Worm (Caenorhabditis elegans) whole organism, L4/young adult: ENCODE data around the gene nlp-23.
A peak's percentile ranks its signal among the peaks of the same experiment; 100 is the strongest.

Experiments
- W03F9.2 ChIP-seq: fragments of 150-350 bp; optimal IDR thresholded peaks from 2 replicates; lab custom pipeline; 2014; ENCODE audit warnings: missing biosample characterization, missing genetic modification characterization
- dao-5 ChIP-seq: sonication (generic microtip); optimal IDR thresholded peaks from 2 replicates; lab custom pipeline; 2016; ENCODE audit warnings: missing genotype, missing genetic modification characterization, moderate library complexity, missing compliant biosample characterization
- him-1 ChIP-seq: sonication (generic microtip); optimal IDR thresholded peaks from 2 replicates; lab custom pipeline; 2016; ENCODE audit warnings: missing genotype, missing genetic modification reagents, missing genetic modification characterization, missing compliant biosample characterization

Gene nlp-23

DNA sequence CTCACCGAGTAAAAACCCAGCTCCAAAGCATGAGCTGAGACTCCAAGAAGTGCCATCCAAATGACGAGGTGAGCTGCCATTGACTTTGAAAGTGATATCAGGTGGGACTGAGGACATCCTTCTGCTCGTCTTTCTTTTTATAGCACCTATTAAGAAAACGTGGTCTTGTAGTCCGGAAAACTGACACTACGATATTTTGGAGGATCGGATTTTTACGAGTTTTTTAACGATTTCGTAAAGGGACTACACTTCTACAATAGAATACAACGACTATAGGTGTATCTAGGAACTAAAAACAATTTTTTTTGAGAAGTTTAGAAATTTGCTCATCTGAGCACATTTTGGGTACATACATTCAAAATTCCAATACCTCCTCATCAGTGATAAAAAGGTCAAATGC is at the start of gene nlp-23:
Gene nlp-23 (minus strand): TSS at position 101 of the 400 bp plus-strand sequence.
- TF ChIP-seq dao-5 (tag; lab: Kevin White, UChicago) (no peak), W03F9.2 (tag; lab: Kevin White, UChicago) (no peak), him-1 (tag; lab: Kevin White, UChicago) (no peak)

DNA sequence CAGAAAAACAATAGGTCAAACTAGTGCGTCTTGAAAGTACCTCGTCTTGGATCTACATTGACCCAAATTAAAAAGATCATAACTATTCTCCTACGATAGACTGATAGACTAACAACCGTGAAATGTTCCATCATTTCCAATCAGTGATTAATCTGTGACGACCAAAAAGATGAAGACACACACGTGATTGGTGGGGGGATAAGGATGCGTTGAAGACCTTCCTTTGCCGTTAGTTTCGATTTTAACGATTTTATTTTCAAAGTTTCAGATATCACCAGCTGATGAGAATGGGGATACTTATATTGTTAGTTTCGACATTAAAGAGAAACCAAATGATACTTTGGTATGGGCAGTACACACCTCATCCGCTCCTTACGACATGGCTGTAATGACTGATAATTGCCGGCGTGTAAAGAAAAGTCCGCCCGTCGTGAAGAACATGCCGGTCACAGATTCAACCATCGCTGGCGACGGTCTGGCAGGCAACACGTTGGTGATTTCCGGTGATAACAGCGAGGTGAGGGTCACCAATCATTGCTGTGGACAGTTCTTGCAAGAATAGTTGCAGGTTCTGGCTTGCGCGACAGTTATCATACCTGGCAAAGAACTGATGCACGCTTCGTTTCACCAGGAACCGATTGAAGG is 44.3 kb upstream of the nlp-23 start:
- TF ChIP-seq W03F9.2 (tag; lab: Kevin White, UChicago): no peak
- no peak for TF ChIP-seq dao-5 (tag; lab: Kevin White, UChicago)
- TF ChIP-seq him-1 (tag; lab: Kevin White, UChicago): no peak

DNA sequence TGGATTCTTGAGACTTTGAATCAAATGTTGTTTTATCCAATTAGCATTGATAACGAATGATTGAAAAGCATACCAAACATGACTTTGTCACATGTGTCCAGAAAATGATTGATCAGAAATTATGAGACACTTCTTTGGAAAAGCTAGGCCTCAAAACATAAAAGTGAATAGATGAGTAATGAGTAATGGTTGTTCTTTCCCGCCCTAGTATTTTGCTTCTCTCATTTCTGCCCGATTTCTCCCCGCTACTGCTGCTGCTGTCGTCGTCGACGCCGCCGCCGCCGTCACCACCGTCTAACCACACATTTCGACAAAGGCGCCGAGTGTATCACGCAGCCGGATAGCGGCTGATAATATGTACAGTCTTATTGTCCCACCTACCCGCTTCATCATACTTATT is 42.7 kb upstream of the nlp-23 start, which contains the start of gene F47G3.1:
Gene F47G3.1 (plus strand): TSS at position 301 of the 400 bp plus-strand sequence.
- no peak for TF ChIP-seq dao-5 (tag; lab: Kevin White, UChicago)
- no peak for TF ChIP-seq W03F9.2 (tag; lab: Kevin White, UChicago)
- no peak for TF ChIP-seq him-1 (tag; lab: Kevin White, UChicago)

DNA sequence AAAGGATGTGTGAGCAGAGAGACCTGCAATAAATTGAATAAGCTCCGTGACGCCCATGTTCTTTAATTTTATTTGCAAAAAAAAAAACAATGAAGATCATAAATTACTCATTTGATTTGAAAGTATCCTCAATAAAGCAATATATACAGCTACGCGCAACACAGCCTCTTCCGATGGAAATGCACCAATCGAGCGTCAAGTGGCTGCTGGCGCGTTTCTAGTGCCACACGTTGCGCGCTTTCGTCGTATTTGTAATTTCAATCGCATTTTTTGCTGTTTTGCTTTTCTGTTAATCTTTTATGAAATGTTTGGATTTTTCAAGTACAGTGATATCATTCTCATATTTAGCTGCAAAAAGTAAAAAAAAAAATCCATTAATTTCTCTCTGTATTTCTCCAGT is 39.5 kb upstream of the nlp-23 start:
- TF ChIP-seq him-1 (tag; lab: Kevin White, UChicago) (no peak), dao-5 (tag; lab: Kevin White, UChicago) (no peak), W03F9.2 (tag; lab: Kevin White, UChicago) (peak; percentile 17)

DNA sequence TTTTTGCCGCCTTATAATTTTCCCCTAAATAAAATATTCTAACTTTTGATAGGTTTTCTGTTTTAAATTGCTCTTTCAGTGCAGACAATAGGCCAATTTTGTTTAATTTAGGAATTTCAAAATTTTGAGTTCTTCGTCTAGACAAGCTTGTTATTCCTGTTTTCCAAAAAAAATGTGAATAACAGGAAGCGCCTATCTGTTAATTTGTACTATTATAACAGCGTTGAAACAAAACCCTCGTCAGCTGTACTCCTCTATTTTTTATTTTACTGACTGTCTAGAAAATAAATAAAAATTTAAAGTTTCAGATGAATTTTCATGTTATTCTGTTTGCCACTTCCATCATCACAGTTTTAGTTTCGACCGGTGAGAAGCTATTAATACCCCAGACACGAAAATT is 38.5 kb upstream of the nlp-23 start, which contains the start of gene F47G3.4:
Gene F47G3.4 (plus strand): TSS at position 301 of the 400 bp plus-strand sequence.
- no peak for TF ChIP-seq him-1 (tag; lab: Kevin White, UChicago)
- TF ChIP-seq dao-5 (tag; lab: Kevin White, UChicago): no peak
- no peak for TF ChIP-seq W03F9.2 (tag; lab: Kevin White, UChicago)

DNA sequence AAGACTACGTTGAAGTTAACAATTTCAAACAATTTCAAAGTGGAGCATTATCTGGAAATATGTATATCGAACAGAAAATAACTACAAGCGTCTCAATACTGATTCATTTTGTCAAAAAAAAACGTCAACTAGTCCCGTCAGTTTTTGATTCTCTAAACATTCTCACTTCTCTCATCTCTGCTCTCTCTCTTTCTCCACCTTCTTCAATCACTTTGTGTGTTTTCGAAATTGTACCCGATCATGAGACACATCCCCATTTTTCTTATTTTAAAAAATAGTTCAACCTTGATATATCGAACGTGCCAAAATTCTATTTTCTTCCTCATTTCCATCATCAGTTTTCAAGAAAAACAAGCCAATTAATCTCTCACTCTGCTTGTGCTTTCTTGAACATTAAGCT is 38.1 kb upstream of the nlp-23 start:
- no peak for TF ChIP-seq him-1 (tag; lab: Kevin White, UChicago)
- TF ChIP-seq W03F9.2 (tag; lab: Kevin White, UChicago): no peak
- TF ChIP-seq dao-5 (tag; lab: Kevin White, UChicago): no peak

DNA sequence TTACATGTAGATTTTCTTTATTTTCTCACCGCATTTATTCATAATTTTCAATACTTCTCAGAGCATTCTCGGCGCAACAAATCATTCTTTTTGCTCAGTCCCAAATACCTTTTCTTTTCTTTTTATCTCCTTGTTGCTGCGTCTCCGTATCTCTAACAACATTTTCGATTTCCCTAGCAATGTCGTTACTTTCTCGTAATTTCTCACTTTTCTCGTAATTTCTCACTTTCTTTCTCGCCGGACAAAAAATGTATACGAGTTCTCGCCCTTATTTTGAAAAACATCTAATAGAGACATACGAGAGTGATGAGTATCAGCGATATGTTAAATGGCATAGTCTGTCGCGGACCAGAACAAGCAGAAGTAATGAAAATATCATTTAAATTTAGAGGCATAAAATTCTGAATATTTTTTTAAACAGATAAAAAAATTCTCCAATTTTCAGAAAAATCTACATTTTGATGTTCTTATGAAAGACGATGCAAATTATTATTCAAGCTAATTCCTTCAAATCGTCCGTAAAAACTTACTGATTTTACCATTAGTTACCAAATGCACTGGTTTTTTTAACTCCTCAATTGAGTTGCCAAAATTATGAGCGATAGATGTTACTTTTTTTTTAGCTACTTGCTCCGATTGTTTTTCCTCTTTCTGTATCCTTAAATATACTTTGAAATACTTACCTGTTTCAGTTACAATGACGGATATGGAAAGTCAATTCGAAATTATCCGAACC is 32.7 kb upstream of the nlp-23 start, which contains the start of gene F47G3.3:
Gene F47G3.3 (plus strand): TSS at position 686 of the 736 bp plus-strand sequence.
- TF ChIP-seq W03F9.2 (tag; lab: Kevin White, UChicago) (no peak), him-1 (tag; lab: Kevin White, UChicago) (no peak), dao-5 (tag; lab: Kevin White, UChicago) (no peak)

DNA sequence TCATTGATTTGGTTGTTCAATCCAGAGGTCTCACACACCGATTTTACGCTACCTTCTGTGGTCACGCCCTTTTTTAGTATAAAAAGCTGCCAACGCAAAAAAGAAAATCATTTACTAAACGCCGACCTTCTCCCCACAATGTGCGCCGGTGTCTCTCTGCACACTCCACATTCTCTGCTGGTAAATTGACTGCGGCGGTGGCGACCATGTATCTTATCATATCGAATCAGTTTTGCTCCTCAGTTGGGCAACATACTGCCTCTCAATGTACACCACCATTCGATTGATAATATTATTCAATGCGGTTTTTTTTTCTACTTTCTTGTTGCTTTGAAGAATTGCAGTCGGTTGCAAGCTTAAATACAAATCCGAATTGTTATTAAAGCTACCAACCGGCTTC is 29.4 kb upstream of the nlp-23 start:
- no peak for TF ChIP-seq W03F9.2 (tag; lab: Kevin White, UChicago)
- TF ChIP-seq him-1 (tag; lab: Kevin White, UChicago): no peak
- TF ChIP-seq dao-5 (tag; lab: Kevin White, UChicago): no peak

DNA sequence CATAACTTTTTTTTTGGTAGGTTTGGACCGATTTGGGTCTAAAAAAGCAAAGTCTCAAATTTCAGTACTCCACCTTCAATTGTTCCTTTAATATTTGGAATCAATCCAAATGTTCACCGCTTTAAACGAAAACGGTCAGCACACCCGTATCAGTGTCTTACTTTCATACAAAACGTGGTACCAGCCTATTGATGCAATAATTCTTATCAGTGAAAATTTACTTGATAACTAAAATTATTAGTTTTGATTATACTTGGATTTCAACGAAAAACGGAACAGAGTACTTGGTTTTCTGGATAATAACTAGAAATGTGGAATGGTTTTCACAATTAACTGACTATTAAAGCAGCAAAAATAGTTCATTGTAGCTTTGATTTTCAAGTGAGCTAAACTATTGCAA is 27.9 kb upstream of the nlp-23 start:
- TF ChIP-seq W03F9.2 (tag; lab: Kevin White, UChicago): no peak
- no peak for TF ChIP-seq dao-5 (tag; lab: Kevin White, UChicago)
- TF ChIP-seq him-1 (tag; lab: Kevin White, UChicago): no peak

DNA sequence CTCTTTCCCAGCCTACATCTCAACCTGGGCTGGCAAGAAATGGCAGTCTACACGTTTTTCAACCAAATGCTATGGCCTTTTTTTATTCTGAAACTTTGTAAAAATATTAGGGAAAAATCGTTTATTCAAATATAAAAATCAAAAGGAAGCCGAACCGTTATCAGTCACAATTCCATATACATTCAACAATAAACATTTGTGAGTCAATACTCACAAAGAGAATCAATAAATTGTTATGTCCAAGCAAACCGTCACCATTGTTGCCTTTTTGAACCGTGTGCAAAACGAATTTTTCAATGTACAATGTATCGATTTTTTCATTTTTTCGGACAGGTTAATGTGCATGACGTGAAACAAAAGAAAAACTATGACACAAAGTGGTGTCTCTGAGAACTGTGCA is 26.3 kb upstream of the nlp-23 start:
- no peak for TF ChIP-seq W03F9.2 (tag; lab: Kevin White, UChicago)

DNA sequence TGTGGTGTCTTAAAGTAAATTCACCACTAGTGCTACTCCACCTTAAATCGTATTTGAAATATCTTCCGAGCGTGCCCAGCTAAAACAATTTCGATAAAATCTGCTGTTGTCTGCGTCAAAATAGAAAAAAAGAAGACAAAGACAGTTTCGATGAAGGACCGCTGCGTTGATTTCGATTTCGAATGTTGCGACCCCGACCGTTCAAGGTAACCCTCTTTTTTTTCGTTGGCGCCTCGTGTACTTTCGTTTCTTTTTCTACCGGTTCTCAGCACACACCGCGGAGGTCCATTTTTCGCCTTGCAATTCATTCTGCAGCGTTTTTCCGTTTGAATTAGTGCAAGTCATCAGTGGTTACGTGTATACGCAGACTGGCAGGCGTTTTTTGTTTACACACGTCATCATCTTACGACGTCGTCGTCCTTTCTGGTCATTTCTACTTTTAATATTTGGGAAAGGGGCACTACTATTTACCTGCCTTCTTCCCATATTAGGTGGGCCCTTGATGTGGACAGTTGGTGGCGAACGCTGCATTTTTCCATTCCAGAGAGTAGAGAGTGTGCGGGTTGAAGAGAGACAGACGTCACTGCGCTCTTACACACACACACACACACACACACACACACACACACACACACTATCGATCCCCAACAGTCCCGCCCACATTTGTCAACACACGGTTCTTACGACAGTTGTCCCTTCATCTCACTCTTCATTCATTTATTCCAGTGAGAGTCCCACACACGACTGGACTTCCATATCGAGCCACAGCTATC is 25.5 kb upstream of the nlp-23 start:
- TF ChIP-seq him-1 (tag; lab: Kevin White, UChicago) (no peak), W03F9.2 (tag; lab: Kevin White, UChicago) (no peak), dao-5 (tag; lab: Kevin White, UChicago) (no peak)

DNA sequence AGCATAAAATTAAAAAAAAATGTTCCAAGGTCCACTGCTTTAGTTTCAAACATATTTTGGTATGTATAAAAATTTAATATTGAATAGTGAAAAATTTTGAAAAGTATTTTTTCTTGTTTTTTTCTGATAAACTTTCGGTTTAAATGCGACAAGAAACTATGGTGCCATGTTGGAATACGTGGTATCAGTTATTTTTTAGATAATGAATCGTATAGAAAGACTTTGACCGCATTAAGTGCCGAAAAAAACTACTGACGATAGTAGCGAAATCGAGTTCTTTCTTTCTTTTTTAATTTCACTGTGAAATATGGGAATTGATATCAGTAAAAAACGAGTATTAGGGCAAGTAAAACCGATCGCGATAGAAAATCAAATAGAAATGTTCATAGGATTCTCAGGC is 23.1 kb upstream of the nlp-23 start, which contains the start of gene T24D8.6:
Gene T24D8.6 (minus strand): TSS at position 101 of the 400 bp plus-strand sequence.
- no peak for TF ChIP-seq dao-5 (tag; lab: Kevin White, UChicago)
- TF ChIP-seq him-1 (tag; lab: Kevin White, UChicago): no peak
- no peak for TF ChIP-seq W03F9.2 (tag; lab: Kevin White, UChicago)
